Worm (Caenorhabditis elegans): ENCODE measurements around the gene str-155.

str-155 gene

DNA sequence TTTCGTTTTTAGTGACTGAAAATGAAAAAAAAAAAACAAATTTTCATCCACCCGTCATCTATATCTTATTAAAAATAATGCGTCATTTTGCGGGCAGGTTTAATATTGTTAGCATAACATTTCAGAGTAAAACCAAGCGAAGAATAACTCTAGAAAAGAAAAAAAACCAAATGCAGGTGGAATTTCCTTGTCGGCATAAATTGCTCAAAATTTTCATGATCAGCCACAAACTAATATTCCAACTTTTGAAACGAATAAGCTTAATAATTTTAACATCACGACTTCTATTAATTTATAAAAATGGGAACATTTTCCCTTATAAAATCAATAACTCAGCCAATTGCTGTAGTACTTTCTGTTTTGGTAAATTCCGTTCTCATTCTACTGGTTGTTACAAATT lies at the start of gene str-155:
TSS of gene str-155 (plus strand) at position 301 of the 400 bp plus-strand sequence.
- no peak for TF ChIP-seq ztf-29 (GFP tag; IDR thresholded peaks at IDR 0.05)

DNA sequence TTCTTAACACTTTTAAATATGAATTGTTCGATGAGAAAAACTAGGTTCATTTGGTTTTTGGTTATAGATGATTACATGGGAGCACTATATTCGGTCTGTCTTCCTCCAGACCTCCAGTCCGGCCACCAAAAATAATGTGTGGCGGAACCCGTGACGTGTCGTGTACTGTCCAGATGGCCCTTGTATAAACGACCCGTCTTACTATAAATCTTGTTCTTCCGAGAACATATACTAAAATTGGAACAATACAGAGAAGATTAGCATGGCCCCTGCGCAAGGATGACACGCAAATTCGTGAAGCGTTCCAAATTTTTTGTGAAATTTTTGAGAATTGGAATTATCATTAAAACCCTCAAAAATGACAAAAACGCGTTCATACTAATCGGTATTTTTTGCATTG lies 49.2 kb upstream of the str-155 start:
- TF ChIP-seq cog-1 (tag; optimal IDR thresholded peaks at IDR 0.05) (no peak), ref-1 (GFP tag; conservative IDR thresholded peaks at IDR 0.05) (no peak), T22C8.4 (GFP tag; IDR thresholded peaks at IDR 0.05) (no peak), ztf-23 (GFP tag; IDR thresholded peaks at IDR 0.05) (no peak), flt-1 (GFP tag; IDR thresholded peaks at IDR 0.05) (no peak), ztf-29 (GFP tag; IDR thresholded peaks at IDR 0.05) (no peak)

DNA sequence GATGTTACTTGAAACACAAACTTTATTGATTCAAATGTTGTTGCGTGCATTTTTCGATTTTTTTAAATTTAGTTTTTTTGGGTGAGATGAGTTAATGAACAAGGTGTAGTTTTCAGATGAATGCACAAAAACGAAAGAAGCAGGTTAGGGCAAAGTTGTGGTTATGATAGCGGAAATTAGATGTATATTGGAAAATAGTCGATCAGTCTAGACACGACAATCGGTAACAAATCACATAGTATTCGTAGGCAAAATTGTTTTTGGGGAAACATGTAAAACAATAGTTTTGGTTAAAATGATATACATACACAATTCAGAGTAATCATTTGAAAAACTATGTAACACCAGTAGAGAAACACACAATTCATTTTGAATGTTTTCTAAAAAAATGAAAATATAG lies 48.2 kb upstream of the str-155 start, which contains the start of gene str-172:
TSS of gene str-172 (minus strand) at position 101 of the 400 bp plus-strand sequence.
- no peak for TF ChIP-seq klf-2 (GFP tag; conservative IDR thresholded peaks at IDR 0.05)
- no peak for TF ChIP-seq ref-1 (GFP tag; conservative IDR thresholded peaks at IDR 0.05)
- no peak for TF ChIP-seq med-1 (GFP tag; optimal IDR thresholded peaks at IDR 0.05; ENCODE audit: insufficient read depth)
- no peak for TF ChIP-seq T22C8.4 (GFP tag; IDR thresholded peaks at IDR 0.05)
- TF ChIP-seq ztf-23 (GFP tag; IDR thresholded peaks at IDR 0.05): no peak
- no peak for TF ChIP-seq tab-1 (GFP tag; IDR thresholded peaks at IDR 0.05)
- TF ChIP-seq flt-1 (GFP tag; IDR thresholded peaks at IDR 0.05): no peak
- no peak for TF ChIP-seq ztf-29 (GFP tag; IDR thresholded peaks at IDR 0.05)
- no peak for TF ChIP-seq cog-1 (tag; optimal IDR thresholded peaks at IDR 0.05)

DNA sequence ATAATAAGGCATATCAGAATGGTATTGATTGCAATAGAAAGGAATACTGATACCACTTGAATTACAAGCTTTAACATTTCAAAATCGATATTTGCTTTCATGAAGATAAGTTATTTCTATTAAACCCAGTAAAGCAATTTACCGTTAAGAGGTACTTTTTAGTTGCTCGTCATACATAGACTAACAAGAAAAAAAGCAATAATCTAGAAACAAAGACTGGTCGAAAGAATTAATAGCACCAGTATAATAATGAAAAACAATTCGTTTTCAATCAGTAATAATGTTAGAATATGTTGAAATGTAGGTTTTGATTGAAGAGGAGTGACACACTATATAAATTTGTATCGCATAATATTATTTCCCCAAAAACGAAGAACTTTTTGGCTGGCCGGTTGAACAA lies 45.2 kb upstream of the str-155 start, which contains the start of gene str-175:
TSS of gene str-175 (minus strand) at position 101 of the 400 bp plus-strand sequence.
- TF ChIP-seq ztf-29 (GFP tag; IDR thresholded peaks at IDR 0.05) (no peak), T22C8.4 (GFP tag; IDR thresholded peaks at IDR 0.05) (no peak), cog-1 (tag; optimal IDR thresholded peaks at IDR 0.05) (no peak), tab-1 (GFP tag; IDR thresholded peaks at IDR 0.05) (no peak), ref-1 (GFP tag; conservative IDR thresholded peaks at IDR 0.05) (no peak), klf-2 (GFP tag; conservative IDR thresholded peaks at IDR 0.05) (no peak), ztf-23 (GFP tag; IDR thresholded peaks at IDR 0.05) (no peak), med-1 (GFP tag; optimal IDR thresholded peaks at IDR 0.05; ENCODE audit: insufficient read depth) (no peak), flt-1 (GFP tag; IDR thresholded peaks at IDR 0.05) (no peak)

DNA sequence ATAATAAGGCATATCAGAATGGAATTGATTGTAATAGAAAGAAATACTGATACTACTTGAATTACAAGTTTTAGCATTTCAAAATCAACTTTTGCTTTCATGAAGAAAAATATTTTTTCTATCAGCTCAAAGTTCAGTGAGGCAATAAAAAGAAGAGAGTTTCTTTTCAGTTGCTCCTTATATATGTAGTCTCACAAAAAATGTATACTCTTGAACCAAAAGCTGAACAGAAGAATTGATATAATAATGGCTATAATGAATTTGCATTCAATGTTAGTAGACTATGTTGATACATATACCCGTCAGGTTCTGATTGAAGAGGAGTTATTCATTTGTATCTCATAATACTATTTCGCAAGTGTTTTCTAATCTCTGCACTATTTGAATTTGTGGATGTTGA lies 41.2 kb upstream of the str-155 start, which contains the start of gene str-174:
TSS of gene str-174 (minus strand) at position 101 of the 400 bp plus-strand sequence.
- TF ChIP-seq klf-2 (GFP tag; conservative IDR thresholded peaks at IDR 0.05) (no peak), cog-1 (tag; optimal IDR thresholded peaks at IDR 0.05) (no peak), ztf-29 (GFP tag; IDR thresholded peaks at IDR 0.05) (no peak), ref-1 (GFP tag; conservative IDR thresholded peaks at IDR 0.05) (no peak), med-1 (GFP tag; optimal IDR thresholded peaks at IDR 0.05; ENCODE audit: insufficient read depth) (no peak), ztf-23 (GFP tag; IDR thresholded peaks at IDR 0.05) (no peak)

DNA sequence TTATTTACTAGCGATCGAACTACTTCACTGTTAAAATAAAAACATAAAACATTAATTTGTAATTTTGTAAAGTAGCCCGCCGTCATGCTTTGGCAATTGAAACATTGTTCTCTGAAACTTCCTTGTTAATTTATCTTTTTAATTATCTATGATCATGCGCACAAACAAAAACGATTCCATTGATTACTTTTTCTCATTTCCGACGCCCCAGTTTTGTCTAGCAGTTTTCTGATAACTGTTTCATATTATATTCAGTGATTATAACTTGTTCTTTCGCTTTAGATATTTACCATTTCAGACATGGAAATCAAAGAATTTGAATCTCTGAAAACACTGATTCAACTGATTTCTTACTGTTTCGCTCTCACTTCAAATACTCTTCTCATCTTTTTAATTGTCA lies 38.7 kb upstream of the str-155 start, which contains the start of gene str-170:
TSS of gene str-170 (plus strand) at position 301 of the 400 bp plus-strand sequence.
- TF ChIP-seq ztf-23 (GFP tag; IDR thresholded peaks at IDR 0.05) (no peak), cog-1 (tag; optimal IDR thresholded peaks at IDR 0.05) (no peak), T22C8.4 (GFP tag; IDR thresholded peaks at IDR 0.05) (no peak), tab-1 (GFP tag; IDR thresholded peaks at IDR 0.05) (no peak), ztf-29 (GFP tag; IDR thresholded peaks at IDR 0.05) (no peak), flt-1 (GFP tag; IDR thresholded peaks at IDR 0.05) (no peak), klf-2 (GFP tag; conservative IDR thresholded peaks at IDR 0.05) (no peak), ref-1 (GFP tag; conservative IDR thresholded peaks at IDR 0.05) (no peak), med-1 (GFP tag; optimal IDR thresholded peaks at IDR 0.05; ENCODE audit: insufficient read depth) (no peak)

DNA sequence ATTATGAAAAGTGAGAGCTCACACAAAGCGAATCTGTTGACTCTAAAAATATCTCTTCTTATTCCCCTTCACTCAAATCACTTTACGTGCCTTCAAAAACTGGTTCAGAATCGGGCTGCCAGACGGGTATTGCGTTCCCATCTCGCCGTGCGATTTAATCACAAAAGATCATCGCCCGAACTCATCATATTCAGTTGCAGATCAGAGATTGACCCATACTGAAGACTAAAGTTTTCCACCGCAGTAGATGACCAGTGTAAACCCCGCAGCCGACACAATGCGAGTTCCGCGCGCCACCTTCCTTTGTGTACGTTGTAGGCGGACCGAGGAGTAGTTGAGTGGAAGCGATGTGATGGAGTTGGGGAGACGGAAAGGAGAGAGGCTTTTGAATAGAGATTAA lies 35.2 kb upstream of the str-155 start:
- TF ChIP-seq flt-1 (GFP tag; IDR thresholded peaks at IDR 0.05) (0 out of 2 replicates have a peak, but pooled peaks have one; percentile 11), tab-1 (GFP tag; IDR thresholded peaks at IDR 0.05) (peak; percentile 27; the same call in 1 of the 2 replicates), T22C8.4 (GFP tag; IDR thresholded peaks at IDR 0.05) (no peak)

DNA sequence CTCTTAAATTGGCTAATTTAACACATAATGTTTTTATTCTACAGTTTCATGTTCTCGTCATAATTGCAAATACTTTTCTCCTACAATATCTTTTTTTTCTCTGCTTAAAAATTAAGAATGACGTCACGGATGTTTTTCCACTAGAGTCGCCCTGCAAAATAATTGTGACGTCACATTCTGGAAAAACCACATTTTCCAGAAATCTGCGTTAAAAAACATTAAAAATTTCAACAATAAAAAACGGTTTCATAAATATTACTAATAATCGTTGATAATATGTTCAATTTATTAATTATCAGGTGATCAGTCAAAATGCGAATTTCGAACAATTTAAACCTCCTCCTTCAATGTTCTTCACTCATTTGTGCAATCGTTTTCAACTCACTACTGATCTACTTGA lies 31.8 kb upstream of the str-155 start, which contains the start of gene str-166:
TSS of gene str-166 (plus strand) at position 301 of the 400 bp plus-strand sequence.
- TF ChIP-seq ztf-29 (GFP tag; IDR thresholded peaks at IDR 0.05): no peak

DNA sequence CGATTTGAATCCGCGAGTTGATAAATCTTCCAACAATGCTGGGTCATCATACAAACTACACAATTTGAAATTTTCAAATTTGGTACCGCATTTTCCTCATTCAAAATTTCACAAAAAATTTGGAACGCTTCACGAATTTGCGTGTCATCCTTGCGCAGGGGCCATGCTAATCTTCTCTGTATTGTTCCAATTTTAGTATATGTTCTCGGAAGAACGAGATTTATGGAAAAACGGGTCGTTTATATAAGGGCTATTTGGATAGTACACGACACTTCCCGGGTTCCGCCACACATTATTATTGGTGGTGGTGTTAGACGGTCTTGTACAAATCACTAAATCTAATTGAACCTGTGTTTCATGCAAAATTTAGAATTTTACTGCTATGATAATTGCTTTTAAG lies 30.4 kb upstream of the str-155 start:
- peak; percentile 23; the same call in 1 of the 2 replicates for TF ChIP-seq flt-1 (GFP tag; IDR thresholded peaks at IDR 0.05)
- TF ChIP-seq klf-2 (GFP tag; conservative IDR thresholded peaks at IDR 0.05): no peak
- TF ChIP-seq med-1 (GFP tag; optimal IDR thresholded peaks at IDR 0.05; ENCODE audit: insufficient read depth): no peak
- no peak for TF ChIP-seq cog-1 (tag; optimal IDR thresholded peaks at IDR 0.05)

DNA sequence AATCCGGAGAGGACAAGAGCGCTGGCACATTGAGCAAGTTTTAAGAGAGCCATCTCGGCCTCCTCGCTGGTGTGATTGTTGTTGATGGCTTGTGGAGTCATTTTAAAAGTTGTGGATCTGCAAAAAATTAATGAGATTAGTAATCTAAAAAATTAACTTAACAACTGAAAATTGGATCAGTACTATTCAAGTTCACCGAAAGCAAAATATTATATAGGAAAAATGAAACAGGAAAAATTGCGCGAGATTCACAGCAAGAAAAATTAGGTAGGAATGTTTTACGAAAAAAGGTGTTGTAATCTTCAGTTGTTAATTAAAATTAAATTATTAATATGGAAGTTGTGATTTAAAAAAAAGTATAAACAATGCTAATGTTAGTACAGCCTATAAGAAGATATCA lies 28.5 kb upstream of the str-155 start, which contains the start of gene T08B6.1:
TSS of gene T08B6.1 (minus strand) at position 101 of the 400 bp plus-strand sequence.
- TF ChIP-seq tab-1 (GFP tag; IDR thresholded peaks at IDR 0.05): no peak
- TF ChIP-seq flt-1 (GFP tag; IDR thresholded peaks at IDR 0.05): no peak
- TF ChIP-seq ztf-23 (GFP tag; IDR thresholded peaks at IDR 0.05): no peak
- TF ChIP-seq med-1 (GFP tag; optimal IDR thresholded peaks at IDR 0.05; ENCODE audit: insufficient read depth): no peak
- TF ChIP-seq cog-1 (tag; optimal IDR thresholded peaks at IDR 0.05): no peak
- no peak for TF ChIP-seq klf-2 (GFP tag; conservative IDR thresholded peaks at IDR 0.05)
- TF ChIP-seq ztf-29 (GFP tag; IDR thresholded peaks at IDR 0.05): no peak
- no peak for TF ChIP-seq T22C8.4 (GFP tag; IDR thresholded peaks at IDR 0.05)
- no peak for TF ChIP-seq ref-1 (GFP tag; conservative IDR thresholded peaks at IDR 0.05)

DNA sequence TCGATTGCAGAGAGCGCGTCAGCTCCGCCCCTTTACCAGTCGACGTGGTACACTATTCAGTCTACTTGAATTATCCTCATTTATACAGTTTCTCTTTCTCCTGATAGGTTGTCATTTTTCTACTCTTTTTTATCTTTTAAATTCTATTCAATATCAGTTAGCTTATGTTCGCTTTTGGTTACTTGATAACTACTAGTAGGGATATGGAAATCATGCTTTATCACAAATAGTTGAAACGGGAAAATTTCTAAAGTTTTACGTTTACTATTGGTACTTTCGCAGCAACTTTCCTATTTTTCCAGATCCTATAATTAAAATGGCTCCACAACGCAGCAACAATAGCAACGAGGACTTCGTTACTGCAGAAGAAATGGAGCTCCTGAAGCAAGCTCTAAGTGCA lies 26.2 kb upstream of the str-155 start, which contains the start of gene sgnh-1:
TSS of gene sgnh-1 (plus strand) at position 301 of the 400 bp plus-strand sequence.
- no peak for TF ChIP-seq T22C8.4 (GFP tag; IDR thresholded peaks at IDR 0.05)
- no peak for TF ChIP-seq ref-1 (GFP tag; conservative IDR thresholded peaks at IDR 0.05)
- no peak for TF ChIP-seq ztf-29 (GFP tag; IDR thresholded peaks at IDR 0.05)
- TF ChIP-seq ztf-23 (GFP tag; IDR thresholded peaks at IDR 0.05): no peak
- TF ChIP-seq cog-1 (tag; optimal IDR thresholded peaks at IDR 0.05): no peak

Measured in whole organism, midembryonic.